Worm (Caenorhabditis elegans) whole organism, dauer: ENCODE results near the gene srh-83.

ENCODE experiments used
- unc-62 ChIP-seq: sonication (generic microtip); optimal IDR thresholded peaks from 2 replicates; lab custom pipeline; 2017; ENCODE audit warnings: missing biosample characterization, missing genetic modification reagents, missing genetic modification characterization

srh-83 gene

ce11 chrV:7153046-7153445 is 11.3 kb upstream of the srh-83 start, which contains the start of gene fat-7:
fat-7 (minus strand) TSS chrV:7153146.
- no peak for TF ChIP-seq unc-62

DNA sequence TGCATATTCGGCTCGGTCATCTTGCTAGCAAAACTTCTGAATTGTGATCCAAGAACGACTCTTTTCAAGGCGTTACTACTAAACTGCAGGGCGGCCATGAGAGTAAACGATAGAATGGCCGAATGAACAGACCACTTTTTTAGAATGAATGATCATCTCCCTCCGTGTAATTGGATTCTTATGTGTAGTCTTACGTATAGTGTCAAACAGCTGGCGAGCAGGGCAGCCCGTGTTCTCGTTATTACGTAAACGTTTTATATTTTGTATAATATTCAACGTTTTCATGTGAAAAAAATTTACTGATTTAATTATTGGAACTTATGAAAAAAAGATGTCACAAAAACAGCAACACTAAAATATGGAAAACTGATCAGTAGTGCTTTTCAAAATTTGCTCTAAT is 8.2 kb upstream of the srh-83 start, which contains the start of gene F10D2.10:
F10D2.10 (minus strand) TSS at position 101 of the 400 bp plus-strand sequence.
- no peak for TF ChIP-seq unc-62

DNA sequence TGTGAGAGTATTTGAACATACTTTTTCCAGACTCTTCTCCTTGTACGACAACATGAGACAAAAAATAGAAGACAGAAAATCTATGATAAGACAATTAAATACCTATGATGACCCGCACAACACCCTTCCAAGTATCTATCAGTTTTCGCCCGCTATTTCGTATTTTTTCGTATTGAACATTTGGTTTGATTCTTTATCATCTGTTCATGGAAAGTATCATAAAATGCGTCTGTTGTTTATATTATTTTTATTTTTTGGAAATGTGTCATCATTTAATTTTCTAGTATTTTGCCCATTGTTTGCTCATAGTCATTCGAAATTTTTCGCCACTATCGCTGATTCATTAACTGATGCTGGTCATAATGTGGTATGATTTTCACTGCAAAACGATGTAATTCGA is 7.2 kb upstream of the srh-83 start, which contains the start of gene ugt-39:
ugt-39 (plus strand) TSS at position 54 of the 400 bp plus-strand sequence.
- TF ChIP-seq unc-62, result no peak

ce11 chrV:7159391-7159790 is 4.9 kb upstream of the srh-83 start, which contains the start of gene str-204:
str-204 (plus strand) TSS chrV:7159691.
- TF ChIP-seq unc-62, result no peak

- no peak for TF ChIP-seq unc-62
These were observed 714 bp upstream of the srh-83 start, which contains the start of gene ugt-41 for ce11 chrV:7163477-7164114. ugt-41 (minus strand) TSS chrV:7163595.

- TF ChIP-seq unc-62, result no peak
These were observed 2.4 kb downstream of the srh-83 start, which contains the start of gene ugt-36 for ce11 chrV:7166709-7167108. ugt-36 (plus strand) TSS chrV:7167009.

- TF ChIP-seq unc-62, result no peak
These were observed 10.9 kb downstream of the srh-83 start, which contains the start of gene lgc-39 for ce11 chrV:7175201-7175600. lgc-39 (plus strand) TSS chrV:7175501.

- TF ChIP-seq unc-62, result no peak
These were observed 14.5 kb downstream of the srh-83 start, which contains the start of gene cpsf-2 for ce11 chrV:7178843-7179242. cpsf-2 (plus strand) TSS chrV:7179172.

DNA sequence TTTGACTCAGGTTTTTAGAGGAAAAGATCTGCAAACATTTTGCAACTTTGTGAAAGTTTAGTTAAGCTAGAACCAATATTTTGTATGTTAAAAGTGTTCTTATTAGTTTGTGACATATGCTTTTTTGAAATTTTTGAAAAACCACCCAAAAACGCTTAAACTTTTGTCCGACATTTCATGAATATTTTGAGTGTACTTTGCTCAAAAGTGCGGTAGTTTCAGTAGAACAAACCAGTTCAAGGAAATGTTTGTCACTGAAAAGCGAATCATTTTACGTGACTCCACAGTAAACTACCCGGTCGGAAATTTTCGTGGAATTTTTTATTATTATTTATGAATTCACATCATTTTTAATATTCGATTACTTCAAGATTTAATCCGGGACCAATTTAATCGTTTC is 20.2 kb downstream of the srh-83 start, which contains the start of gene pitr-5:
pitr-5 (plus strand) TSS at position 301 of the 400 bp plus-strand sequence.
- TF ChIP-seq unc-62, result no peak

DNA sequence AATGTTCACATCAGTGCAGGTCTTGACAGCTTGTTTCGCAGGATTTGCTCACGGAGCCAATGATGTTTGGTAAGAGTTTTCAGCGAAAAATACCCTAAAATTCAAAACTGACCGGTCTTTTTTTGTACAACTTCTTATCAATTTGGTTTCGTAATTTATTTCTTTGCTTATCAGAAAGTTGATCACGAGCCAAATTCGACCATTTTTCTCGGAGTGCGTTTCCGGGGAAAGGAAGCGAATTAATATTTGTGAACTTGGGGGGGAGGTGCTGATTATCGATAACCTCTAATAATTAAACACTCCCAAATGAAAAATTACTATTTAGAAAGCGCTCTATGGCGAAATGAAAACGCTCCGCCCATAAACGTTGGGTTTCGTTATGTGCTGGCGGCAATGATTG is 22.3 kb downstream of the srh-83 start:
- no peak for TF ChIP-seq unc-62

DNA sequence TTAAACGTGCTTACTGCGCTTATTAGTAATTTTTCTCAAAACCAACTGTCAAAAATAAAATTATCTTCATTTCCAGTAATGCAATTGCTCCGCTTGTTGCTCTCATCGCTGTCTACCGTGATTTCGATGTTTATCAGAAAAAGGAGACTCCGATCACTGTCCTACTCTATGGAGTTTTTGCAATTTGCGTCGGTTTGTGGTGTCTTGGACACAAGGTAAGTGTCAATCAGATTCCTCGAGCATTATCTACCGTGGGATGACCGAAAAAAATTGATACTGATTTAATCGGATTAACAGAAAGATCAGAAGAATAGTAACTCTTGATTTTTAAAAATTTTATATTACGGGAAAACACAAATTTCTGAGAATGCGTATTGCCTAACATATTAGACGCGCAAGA is 23.0 kb downstream of the srh-83 start:
- no peak for TF ChIP-seq unc-62

- no peak for TF ChIP-seq unc-62
These were observed 29.3 kb downstream of the srh-83 start, which contains the start of gene F09G2.8 for ce11 chrV:7193562-7193961. F09G2.8 (minus strand) TSS chrV:7193662.

DNA sequence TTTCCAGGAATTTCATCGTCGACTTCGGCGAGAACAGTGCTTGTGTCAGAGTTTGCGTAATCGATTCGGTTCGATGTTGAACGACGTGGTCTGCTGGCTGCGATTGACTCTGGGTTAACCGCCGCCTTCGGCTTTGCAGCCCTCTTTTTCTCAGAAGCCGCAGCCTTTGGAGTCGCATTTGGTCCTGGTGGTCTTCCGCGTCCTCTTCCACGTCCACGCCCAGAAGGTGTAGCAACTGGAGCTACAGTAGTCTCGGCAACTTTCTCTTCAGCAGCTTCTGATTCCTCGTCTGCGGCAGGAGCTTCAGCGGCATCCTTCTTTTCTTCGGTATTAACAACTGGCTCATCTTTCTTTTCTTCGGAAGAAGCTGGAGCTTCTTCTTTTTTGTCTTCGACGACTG is 30.5 kb downstream of the srh-83 start:
- no peak for TF ChIP-seq unc-62

DNA sequence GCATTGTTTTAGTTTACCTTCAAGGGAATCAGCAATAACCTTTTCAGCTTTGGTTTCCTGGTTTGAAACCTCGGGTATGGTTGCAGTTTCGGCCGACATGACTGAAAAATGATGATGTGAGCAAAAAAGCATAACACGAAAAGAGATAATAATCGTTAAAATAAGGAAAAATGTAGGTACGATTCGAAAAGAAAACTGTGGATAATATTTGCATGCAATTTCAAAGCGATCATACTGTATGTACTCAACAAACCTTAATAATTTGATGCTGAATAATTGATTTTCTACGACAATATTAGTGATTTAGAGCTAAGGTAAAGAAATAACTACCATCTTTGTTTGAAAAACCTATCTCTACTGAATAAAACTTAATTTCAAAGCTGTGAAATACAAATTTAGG is 31.7 kb downstream of the srh-83 start, which contains the start of gene attf-2:
attf-2 (minus strand) TSS at position 101 of the 400 bp plus-strand sequence.
- TF ChIP-seq unc-62, result no peak

ce11 chrV:7196498-7196966 is 32.2 kb downstream of the srh-83 start, which contains the start of gene F09G2.2:
F09G2.2 (plus strand) TSS chrV:7196916.
- TF ChIP-seq unc-62, result no peak

DNA sequence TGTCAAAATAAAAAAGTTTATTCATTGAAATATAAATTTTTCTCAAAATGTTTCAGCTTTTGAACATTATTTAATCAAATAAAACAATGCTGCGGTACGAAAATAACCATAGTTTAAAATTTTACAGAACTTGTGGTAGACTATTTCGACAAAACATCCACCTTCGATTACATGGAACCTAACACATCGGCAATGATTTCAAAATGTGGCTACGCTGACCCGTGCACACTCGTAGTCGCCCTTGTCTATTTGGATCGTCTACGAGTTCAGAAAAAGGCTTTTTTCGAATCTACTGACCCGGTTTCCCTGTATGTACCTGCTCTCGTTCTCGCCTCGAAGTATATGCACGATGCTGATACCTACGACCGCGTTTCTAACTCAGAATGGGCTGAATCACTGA is 32.7 kb downstream of the srh-83 start:
- TF ChIP-seq unc-62, result no peak

DNA sequence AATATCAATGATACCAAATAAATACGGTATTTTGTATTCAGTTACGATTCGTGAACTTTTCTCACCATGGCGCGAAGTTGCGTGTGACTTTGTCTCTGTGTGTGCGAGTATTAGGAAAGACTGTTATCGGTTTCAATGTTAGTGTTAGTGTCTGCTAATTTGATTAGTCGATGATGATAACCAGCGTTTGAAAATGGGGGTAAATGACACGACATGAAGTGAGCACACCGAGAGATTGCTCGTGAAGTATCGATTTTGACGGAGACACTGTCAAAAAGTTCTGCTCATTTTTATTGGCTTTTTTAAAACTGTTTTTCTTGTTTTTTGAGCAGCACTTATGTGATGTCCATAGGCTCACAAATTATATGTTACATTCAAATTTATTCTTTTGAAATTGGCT is 34.1 kb downstream of the srh-83 start:
- TF ChIP-seq unc-62, result no peak

- TF ChIP-seq unc-62, result no peak
These were observed 34.8 kb downstream of the srh-83 start for ce11 chrV:7199077-7199476.
